Fruit fly (Drosophila melanogaster) whole organism, embryonic: ENCODE data around the gene prt.

Experiments used
- ATbp ChIP-seq: fragments of 200-800 bp; sonication (Bioruptor generic); optimal IDR thresholded peaks from 2 replicates; lab custom pipeline; 2017; ENCODE audit warnings: missing biosample characterization, mild to moderate bottlenecking, missing genetic modification characterization, missing genetic modification reagents
- B-H1 ChIP-seq: fragments of 200-800 bp; sonication (Bioruptor generic); IDR thresholded peaks from 3 replicates; pipeline ENCODE4 v1.3.6; 2022; ENCODE audit warnings: missing biosample characterization, missing genetic modification characterization
- CG10366 ChIP-seq: fragments of 200-800 bp; sonication (Bioruptor generic); IDR thresholded peaks from 2 replicates; pipeline ENCODE4 v1.3.6; 2022; ENCODE audit warnings: missing biosample characterization, missing genetic modification characterization
- CG10462 ChIP-seq: fragments of 200-800 bp; sonication (Bioruptor generic); optimal IDR thresholded peaks from 2 replicates; lab custom pipeline; 2016; ENCODE audit warnings: missing biosample characterization, missing genetic modification characterization
- CG11456 ChIP-seq: fragments of 200-800 bp; sonication (Bioruptor generic); IDR thresholded peaks from 3 replicates; pipeline ENCODE4 v1.3.6; 2022; ENCODE audit warnings: missing biosample characterization, missing genetic modification characterization
- CG11696 ChIP-seq: fragments of 200-800 bp; sonication (Bioruptor generic); IDR thresholded peaks from 2 replicates; pipeline ENCODE4 v1.3.6; 2022; ENCODE audit warnings: missing biosample characterization, missing genetic modification characterization
- CG1233 ChIP-seq: fragments of 200-800 bp; sonication (Bioruptor generic); optimal IDR thresholded peaks from 4 replicates; lab custom pipeline; 2018; ENCODE audit warnings: missing biosample characterization, mild to moderate bottlenecking, missing genetic modification characterization
- CG12391 ChIP-seq: fragments of 200-800 bp; sonication (Bioruptor generic); optimal IDR thresholded peaks from 3 replicates; lab custom pipeline; 2018; ENCODE audit warnings: missing biosample characterization, mild to moderate bottlenecking, missing genetic modification characterization, moderate library complexity
- CG13424 ChIP-seq: fragments of 200-800 bp; sonication (Bioruptor generic); optimal IDR thresholded peaks from 2 replicates; lab custom pipeline; 2019; ENCODE audit warnings: missing biosample characterization, mild to moderate bottlenecking, missing genetic modification characterization, moderate library complexity
- CG13894 ChIP-seq: fragments of 200-800 bp; sonication (Bioruptor generic); optimal IDR thresholded peaks from 3 replicates; lab custom pipeline; 2018; ENCODE audit warnings: missing biosample characterization, mild to moderate bottlenecking, missing genetic modification characterization, moderate library complexity
- CG14441 ChIP-seq: fragments of 200-800 bp; sonication (Bioruptor generic); IDR thresholded peaks from 2 replicates; pipeline ENCODE4 v1.3.6; 2022; ENCODE audit warnings: missing biosample characterization, missing genetic modification characterization
- CG1529 ChIP-seq: fragments of 200-800 bp; sonication (Bioruptor generic); optimal IDR thresholded peaks from 3 replicates; lab custom pipeline; 2018; ENCODE audit warnings: missing biosample characterization, missing genetic modification characterization
- CG1647 ChIP-seq: fragments of 200-800 bp; sonication (Bioruptor generic); optimal IDR thresholded peaks from 3 replicates; lab custom pipeline; 2016; ENCODE audit warnings: missing biosample characterization, missing genetic modification characterization
- CG17186 ChIP-seq: fragments of 200-800 bp; sonication (Bioruptor generic); optimal IDR thresholded peaks from 3 replicates; lab custom pipeline; 2017; ENCODE audit warnings: missing biosample characterization, missing genetic modification reagents, missing genetic modification characterization
- CG17568 ChIP-seq: fragments of 200-800 bp; sonication (Bioruptor generic); optimal IDR thresholded peaks from 2 replicates; lab custom pipeline; 2018; ENCODE audit warnings: missing biosample characterization, mild to moderate bottlenecking, missing genetic modification characterization, moderate library complexity
- CG2678 ChIP-seq: fragments of 200-800 bp; sonication (Bioruptor generic); optimal IDR thresholded peaks from 3 replicates; lab custom pipeline; 2019; ENCODE audit warnings: missing biosample characterization, mild to moderate bottlenecking, missing genetic modification characterization, moderate library complexity
- CG31441 ChIP-seq: fragments of 200-800 bp; sonication (Bioruptor generic); IDR thresholded peaks from 2 replicates; pipeline ENCODE4 v1.3.6; 2022; ENCODE audit warnings: missing biosample characterization, missing genetic modification characterization
- CG6654 ChIP-seq: fragments of 200-800 bp; sonication (Bioruptor generic); optimal IDR thresholded peaks from 2 replicates; lab custom pipeline; 2017; ENCODE audit warnings: missing biosample characterization, mild to moderate bottlenecking, missing genetic modification characterization
- CG6765 ChIP-seq: fragments of 200-800 bp; sonication (Bioruptor generic); optimal IDR thresholded peaks from 3 replicates; lab custom pipeline; 2017; ENCODE audit warnings: missing biosample characterization, mild to moderate bottlenecking, missing genetic modification characterization
- CG8089 ChIP-seq: fragments of 200-800 bp; sonication (Bioruptor generic); optimal IDR thresholded peaks from 3 replicates; lab custom pipeline; 2016; ENCODE audit warnings: missing biosample characterization, missing genetic modification characterization
- CG8281 ChIP-seq: fragments of 200-800 bp; sonication (Bioruptor generic); optimal IDR thresholded peaks from 2 replicates; lab custom pipeline; 2018; ENCODE audit warnings: missing biosample characterization, mild to moderate bottlenecking, missing genetic modification characterization, moderate library complexity
- CG8290 ChIP-seq, 3 experiments: fragments of 200-800 bp; sonication (Bioruptor generic); optimal IDR thresholded peaks; 2 replicates each; lab custom pipeline; 2016 to 2019; ENCODE audit warnings: missing biosample characterization in 3 of 3, missing genetic modification characterization in 3 of 3, mild to moderate bottlenecking in 2 of 3, moderate library complexity in 1 of 3
- CG8944 ChIP-seq: fragments of 200-800 bp; sonication (Bioruptor generic); optimal IDR thresholded peaks from 3 replicates; lab custom pipeline; 2016; ENCODE audit warnings: missing biosample characterization, missing genetic modification characterization
- CG9727 ChIP-seq: fragments of 200-800 bp; sonication (Bioruptor generic); optimal IDR thresholded peaks from 3 replicates; lab custom pipeline; 2017; ENCODE audit warnings: missing biosample characterization, mild to moderate bottlenecking, missing genetic modification characterization
- CrebB ChIP-seq: fragments of 200-800 bp; sonication (Bioruptor generic); optimal IDR thresholded peaks from 3 replicates; lab custom pipeline; 2018; ENCODE audit warnings: missing biosample characterization, mild to moderate bottlenecking, missing genetic modification characterization
- Dad ChIP-seq: fragments of 200-800 bp; sonication (Bioruptor generic); optimal IDR thresholded peaks from 3 replicates; lab custom pipeline; 2016; ENCODE audit warnings: missing biosample characterization, missing genetic modification characterization
- Dbx ChIP-seq: fragments of 200-800 bp; sonication (Bioruptor generic); IDR thresholded peaks from 3 replicates; pipeline ENCODE4 v1.3.6; 2022; ENCODE audit warnings: missing biosample characterization, missing genetic modification characterization
- E2f2 ChIP-seq: fragments of 200-800 bp; sonication (Bioruptor generic); IDR thresholded peaks from 2 replicates; pipeline ENCODE4 v1.3.6; 2022; ENCODE audit warnings: missing biosample characterization, missing genetic modification characterization
- MTF-1 ChIP-seq: fragments of 200-800 bp; sonication (Bioruptor generic); optimal IDR thresholded peaks from 2 replicates; lab custom pipeline; 2018; ENCODE audit warnings: missing biosample characterization, mild to moderate bottlenecking, missing genetic modification characterization, borderline replicate concordance
- Med ChIP-seq: fragments of 200-800 bp; sonication (Bioruptor generic); peaks from one replicate; lab custom pipeline; 2016; ENCODE audit warnings: missing biosample characterization, missing genetic modification characterization, mild to moderate bottlenecking, inconsistent platforms, moderate library complexity
- Trl ChIP-seq, 3 experiments: fragments of >200 bp in 2 of 3; fragments of 200-800 bp in 1 of 3; sonication (Bioruptor generic) in 1 of 3; optimal IDR thresholded peaks; 2 replicates in 1 of 3; 3 replicates in 2 of 3; lab custom pipeline; 2016 to 2017; ENCODE audit warnings: missing biosample characterization in 1 of 3, missing genetic modification characterization in 1 of 3
- ac ChIP-seq: fragments of 200-800 bp; sonication (Bioruptor generic); optimal IDR thresholded peaks from 3 replicates; lab custom pipeline; 2017; ENCODE audit warnings: missing biosample characterization, mild to moderate bottlenecking, missing genetic modification characterization
- az2 ChIP-seq: fragments of 200-800 bp; sonication (Bioruptor generic); optimal IDR thresholded peaks from 3 replicates; lab custom pipeline; 2016; ENCODE audit warnings: missing biosample characterization, missing genetic modification characterization
- bcd ChIP-seq: fragments of 200-800 bp; sonication (Bioruptor generic); optimal IDR thresholded peaks from 2 replicates; lab custom pipeline; 2017; ENCODE audit warnings: missing biosample characterization, mild to moderate bottlenecking, missing genetic modification characterization
- ci ChIP-seq: fragments of 200-800 bp; sonication (Bioruptor generic); IDR thresholded peaks from 3 replicates; pipeline ENCODE4 v1.3.6; 2022; ENCODE audit warnings: missing biosample characterization, missing genetic modification characterization
- da ChIP-seq: fragments of 200-800 bp; sonication (Bioruptor generic); optimal IDR thresholded peaks from 2 replicates; lab custom pipeline; 2016; ENCODE audit warnings: missing biosample characterization, missing genetic modification characterization
- dati ChIP-seq: fragments of 200-800 bp; sonication (Bioruptor generic); IDR thresholded peaks from 2 replicates; pipeline ENCODE4 v1.3.6; 2022; ENCODE audit warnings: missing biosample characterization, missing genetic modification characterization
- esg ChIP-seq: fragments of 200-800 bp; sonication (Bioruptor generic); conservative IDR thresholded peaks from 2 replicates; pipeline ENCODE4 v1.3.6; 2022; ENCODE audit warnings: missing biosample characterization, missing genetic modification characterization
- eyg ChIP-seq: fragments of 200-800 bp; sonication (Bioruptor generic); optimal IDR thresholded peaks from 3 replicates; lab custom pipeline; 2016; ENCODE audit warnings: missing biosample characterization, missing genetic modification characterization
- grau ChIP-seq: fragments of 200-800 bp; optimal IDR thresholded peaks from 3 replicates; lab custom pipeline; 2019; ENCODE audit warnings: missing biosample characterization, mild to moderate bottlenecking, missing genetic modification characterization, moderate library complexity
- hth ChIP-seq: fragments of >200 bp; optimal IDR thresholded peaks from 2 replicates; lab custom pipeline; 2017; ENCODE audit warnings: inconsistent platforms
- kni ChIP-seq: fragments of 200-800 bp; sonication (Bioruptor generic); optimal IDR thresholded peaks from 3 replicates; lab custom pipeline; 2017; ENCODE audit warnings: mild to moderate bottlenecking, missing biosample characterization, missing genetic modification reagents, missing genetic modification characterization
- mld ChIP-seq: fragments of 200-800 bp; sonication (Bioruptor generic); IDR thresholded peaks from 3 replicates; pipeline ENCODE4 v1.3.6; 2022; ENCODE audit warnings: missing biosample characterization, missing genetic modification characterization; ENCODE audit not compliant: partially characterized antibody
- nerfin-1 ChIP-seq: fragments of 200-800 bp; sonication (Bioruptor generic); optimal IDR thresholded peaks from 3 replicates; lab custom pipeline; 2019; ENCODE audit warnings: missing biosample characterization, mild to moderate bottlenecking, missing genetic modification characterization, moderate library complexity
- pita ChIP-seq: fragments of 200-800 bp; sonication (Bioruptor generic); optimal IDR thresholded peaks from 2 replicates; lab custom pipeline; 2017; ENCODE audit warnings: missing biosample characterization, mild to moderate bottlenecking, missing genetic modification characterization
- rib ChIP-seq: fragments of 200-800 bp; sonication (Bioruptor generic); IDR thresholded peaks from 2 replicates; pipeline ENCODE4 v1.3.6; 2022; ENCODE audit warnings: missing biosample characterization, missing genetic modification characterization
- slbo ChIP-seq: fragments of 200-800 bp; sonication (Bioruptor generic); IDR thresholded peaks from 2 replicates; pipeline ENCODE4 v1.3.6; 2022; ENCODE audit warnings: missing biosample characterization, missing genetic modification characterization
- tgo ChIP-seq: fragments of 200-800 bp; sonication (Bioruptor generic); IDR thresholded peaks from 3 replicates; pipeline ENCODE4 v1.3.6; 2022; ENCODE audit warnings: missing biosample characterization, missing genetic modification characterization
- tll ChIP-seq, 2 experiments: fragments of 200-800 bp in 1 of 2; fragments of >200 bp in 1 of 2; sonication (Bioruptor generic) in 1 of 2; optimal IDR thresholded peaks; 2 replicates each; lab custom pipeline; 2017 to 2019; ENCODE audit warnings: missing biosample characterization in 2 of 2, missing genetic modification characterization in 2 of 2, mild to moderate bottlenecking in 1 of 2, moderate library complexity in 1 of 2

The prt gene

DNA sequence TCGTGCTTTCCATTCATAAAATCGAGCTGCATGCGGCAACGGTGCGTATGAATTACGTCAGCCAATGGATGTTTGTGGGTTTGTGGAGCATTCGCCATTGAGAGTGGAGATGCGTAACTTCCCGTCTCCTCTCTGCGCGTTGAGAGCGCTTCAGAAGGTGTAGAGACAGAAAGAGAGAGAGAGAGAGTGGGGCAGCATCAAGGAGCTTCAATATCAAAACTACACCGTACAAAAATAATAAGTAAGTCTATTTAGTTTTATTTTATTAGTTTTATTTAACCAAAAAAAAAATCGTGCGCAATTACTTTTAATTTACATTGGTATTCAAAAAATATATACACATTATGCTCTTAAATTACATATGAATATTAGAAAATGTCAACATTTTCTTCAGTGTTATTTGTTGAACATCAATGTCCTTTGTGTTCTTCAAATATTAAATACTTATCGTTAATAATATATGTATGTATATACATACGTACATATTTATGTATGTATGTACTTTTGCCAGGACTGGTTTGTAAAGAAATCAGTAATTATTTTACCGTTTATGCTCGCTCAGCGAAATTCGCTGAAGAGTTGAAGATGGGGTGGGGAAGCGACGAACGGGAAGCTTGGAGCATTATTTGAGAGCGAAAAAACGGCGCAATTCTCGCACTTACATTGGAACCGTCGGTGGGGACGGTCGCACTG, 24.0 kb upstream of the prt start, which contains the start of gene CG10365 (continued):
- TF ChIP-seq CG10366 (GFP tag; lab: Robert Waterston, UW) (peak; percentile 83), nerfin-1 (tag; lab: Kevin White, UChicago) (peak; percentile 80), CG6765 (peak; percentile 72), CG11456 (GFP tag; lab: Robert Waterston, UW) (peak; percentile 72), MTF-1 (GFP tag; lab: Kevin White, UChicago) (peak; percentile 58), da (GFP tag; lab: Kevin White, UChicago) (no peak), slbo (GFP tag; lab: Robert Waterston, UW) (peak; percentile 94), CG8290 (GFP tag; optimal IDR thresholded peaks at IDR 0.05; lab: Kevin White, UChicago) (peak; percentile 26), CG8290 (tag; optimal IDR thresholded peaks at IDR 0.05; lab: Kevin White, UChicago) (no peak), esg (GFP tag; lab: Robert Waterston, UW) (peak; percentile 86), CG11696 (GFP tag; lab: Robert Waterston, UW) (peak; percentile 70), kni (GFP tag; lab: Kevin White, UChicago) (no peak), az2 (GFP tag; lab: Kevin White, UChicago) (peak; percentile 81), ATbp (peak; percentile 46), rib (GFP tag; lab: Robert Waterston, UW) (peak; percentile 12; the same call in 1 of the 2 replicates), tll (GFP tag; optimal IDR thresholded peaks at IDR 0.05; lab: Kevin White, UChicago) (no peak), CG8281 (tag; lab: Kevin White, UChicago) (peak; percentile 64), Dad (GFP tag; lab: Kevin White, UChicago) (no peak), ci (GFP tag; lab: Robert Waterston, UW) (peak; percentile 61; the same call in 1 of the 3 replicates), CG8089 (no peak), E2f2 (GFP tag; lab: Robert Waterston, UW) (peak; percentile 56; the same call in 1 of the 2 replicates), CG1647 (GFP tag; lab: Kevin White, UChicago) (no peak), CG9727 (GFP tag; lab: Kevin White, UChicago) (peak; percentile 92), Med (peak; percentile 76), pita (GFP tag; lab: Kevin White, UChicago) (no peak), hth (lab: Kevin White, UChicago) (no peak), CG12391 (tag; lab: Kevin White, UChicago) (peak; percentile 94), CG17186 (GFP tag; lab: Kevin White, UChicago) (no peak), dati (GFP tag; lab: Robert Waterston, UW) (peak; percentile 38; the same call in 1 of the 2 replicates), B-H1 (GFP tag; lab: Robert Waterston, UW) (peak; percentile 77), CG6654 (GFP tag; lab: Kevin White, UChicago) (peak; percentile 5), eyg (GFP tag; lab: Kevin White, UChicago) (no peak), ac (GFP tag; lab: Kevin White, UChicago) (no peak), CG1529 (GFP tag; lab: Kevin White, UChicago) (peak; percentile 17), CG13424 (peak; percentile 92), CG17568 (GFP tag; lab: Kevin White, UChicago) (peak; percentile 55), Trl (optimal IDR thresholded peaks at IDR 0.05; lab: Kevin White, UChicago) (peak; percentile 78 to 89), Trl (GFP tag; optimal IDR thresholded peaks at IDR 0.05; lab: Kevin White, UChicago) (no peak), CG31441 (GFP tag; lab: Robert Waterston, UW) (peak; percentile 93), Dbx (GFP tag; lab: Robert Waterston, UW) (peak; percentile 85), CG2678 (peak; percentile 96), tgo (GFP tag; lab: Robert Waterston, UW) (peak; percentile 92), CG8944 (GFP tag; lab: Kevin White, UChicago) (no peak), CrebB (tag; lab: Kevin White, UChicago) (peak; percentile 72), bcd (GFP tag; lab: Kevin White, UChicago) (peak; percentile 80), CG14441 (peak; percentile 83), CG10462 (GFP tag; lab: Kevin White, UChicago) (peak; percentile 55), mld (GFP tag; lab: Robert Waterston, UW) (no peak), grau (tag; lab: Kevin White, UChicago) (peak; percentile 86), CG1233 (GFP tag; lab: Kevin White, UChicago) (peak; percentile 75), CG13894 (tag; lab: Kevin White, UChicago) (peak; percentile 86)
